Fruit fly (Drosophila melanogaster) Kc167 (cell line): ENCODE data around the gene CG13042.

Experiments
- Myc ChIP-seq: fragments of >200 bp; optimal IDR thresholded peaks from 2 replicates; lab custom pipeline; 2017; ENCODE audit warnings: missing external identifiers
- Sin3A ChIP-seq: fragments of >200 bp; optimal IDR thresholded peaks from 2 replicates; lab custom pipeline; 2018; ENCODE audit warnings: missing external identifiers
- h ChIP-seq: fragments of >200 bp; optimal IDR thresholded peaks from 3 replicates; lab custom pipeline; 2018; ENCODE audit warnings: missing external identifiers
- insv ChIP-seq: fragments of >200 bp; optimal IDR thresholded peaks from 3 replicates; lab custom pipeline; 2018; ENCODE audit warnings: missing external identifiers
- psq ChIP-seq: fragments of >200 bp; optimal IDR thresholded peaks from 2 replicates; lab custom pipeline; 2017; ENCODE audit warnings: missing external identifiers

DNA sequence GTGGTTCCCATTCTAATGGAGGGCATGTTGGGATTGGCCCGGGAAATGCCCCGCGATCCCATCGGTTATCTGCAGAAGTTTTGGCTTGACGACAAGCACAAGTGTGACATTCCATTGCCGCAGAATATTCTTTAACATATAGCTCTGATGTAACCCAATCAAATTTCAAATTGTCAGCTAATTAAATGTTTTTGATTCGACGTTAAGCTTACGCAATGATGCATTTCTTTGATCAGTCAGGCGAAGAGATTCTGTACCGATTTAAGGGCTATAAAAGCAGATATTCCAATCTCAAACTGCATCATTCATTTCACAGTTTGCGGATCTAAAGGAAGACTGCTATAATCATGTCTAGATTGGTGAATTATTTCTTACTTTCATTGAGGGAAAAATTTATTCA lies 23.4 kb upstream of the CG13042 start, which contains the start of gene retinin:
- TF ChIP-seq insv (no peak), psq (no peak), Myc (lab: Kevin White, UChicago) (no peak), h (no peak), Sin3A (no peak)
